Worm (Caenorhabditis elegans) whole organism, young adult: ENCODE data around the gene Y45G12B.3.

Experiments
- B0261.1 ChIP-seq: sonication (generic microtip); optimal IDR thresholded peaks from 2 replicates; lab custom pipeline; 2016; ENCODE audit warnings: mild to moderate bottlenecking, missing genetic modification characterization, moderate library complexity, missing compliant biosample characterization
- C17E4.6 ChIP-seq: fragments of 200-800 bp; sonication (Bioruptor generic); IDR thresholded peaks from 2 replicates; pipeline ENCODE4 v1.3.6; 2022; ENCODE audit warnings: missing genetic modification reagents, missing genetic modification characterization, missing compliant biosample characterization
- D2030.7 ChIP-seq: fragments of 200-800 bp; sonication (Bioruptor generic); IDR thresholded peaks from 2 replicates; pipeline ENCODE4 v1.3.6; 2022; ENCODE audit warnings: missing genetic modification reagents, missing genetic modification characterization, missing compliant biosample characterization
- F23B12.7 ChIP-seq: sonication (generic microtip); optimal IDR thresholded peaks from 2 replicates; lab custom pipeline; 2017; ENCODE audit warnings: missing genetic modification characterization, mild to moderate bottlenecking, missing compliant biosample characterization, antibody characterized with exemption, moderate library complexity; ENCODE audit not compliant: insufficient read depth
- F33H1.4 ChIP-seq: fragments of 200-800 bp; sonication (Bioruptor generic); IDR thresholded peaks from 2 replicates; pipeline ENCODE4 v1.3.6; 2022; ENCODE audit warnings: missing genetic modification reagents, missing genetic modification characterization, missing compliant biosample characterization
- F57A8.1 ChIP-seq: fragments of 200-800 bp; sonication (Bioruptor generic); optimal IDR thresholded peaks from 2 replicates; lab custom pipeline; 2018; ENCODE audit warnings: mild to moderate bottlenecking, missing genetic modification characterization, moderate library complexity, missing compliant biosample characterization
- F57C9.4 ChIP-seq: sonication (generic microtip); optimal IDR thresholded peaks from 2 replicates; lab custom pipeline; 2017; ENCODE audit warnings: mild to moderate bottlenecking, missing genetic modification characterization, missing compliant biosample characterization
- K12H6.12 ChIP-seq: fragments of 200-800 bp; sonication (Bioruptor generic); optimal IDR thresholded peaks from 2 replicates; lab custom pipeline; 2018; ENCODE audit warnings: mild to moderate bottlenecking, missing genetic modification characterization, missing compliant biosample characterization
- Y53G8AR.9 ChIP-seq: fragments of 200-800 bp; sonication (Bioruptor generic); conservative IDR thresholded peaks from 2 replicates; pipeline ENCODE4 v1.3.6; 2022; ENCODE audit warnings: missing genetic modification reagents, missing genetic modification characterization, missing compliant biosample characterization
- Y79H2A.3 ChIP-seq: fragments of 200-800 bp; sonication (Bioruptor generic); conservative IDR thresholded peaks from 2 replicates; pipeline ENCODE4 v1.3.6; 2022; ENCODE audit warnings: missing genetic modification reagents, missing genetic modification characterization, missing compliant biosample characterization
- aptf-3 ChIP-seq: fragments of 200-800 bp; sonication (Bioruptor generic); IDR thresholded peaks from 2 replicates; pipeline ENCODE4 v1.3.6; 2022; ENCODE audit warnings: missing genetic modification characterization, missing compliant biosample characterization
- atf-7 ChIP-seq: sonication (generic microtip); optimal IDR thresholded peaks from 2 replicates; lab custom pipeline; 2017; ENCODE audit warnings: mild to moderate bottlenecking, missing genetic modification characterization, missing compliant biosample characterization
- bed-2 ChIP-seq: fragments of 200-800 bp; sonication (Bioruptor generic); IDR thresholded peaks from 2 replicates; pipeline ENCODE4 v1.3.6; 2022; ENCODE audit warnings: missing genetic modification reagents, missing genetic modification characterization, missing compliant biosample characterization
- cebp-1 ChIP-seq, 2 experiments: fragments of 200-800 bp in 1 of 2; sonication (Bioruptor generic) in 1 of 2; sonication (generic microtip) in 1 of 2; IDR thresholded peaks in 1 of 2; optimal IDR thresholded peaks in 1 of 2; 2 replicates each; pipeline versions ENCODE4 v1.3.6 to Lab custom; 2017 to 2022; ENCODE audit warnings: missing compliant biosample characterization in 2 of 2, missing genetic modification characterization in 2 of 2, mild to moderate bottlenecking in 1 of 2, missing genetic modification reagents in 1 of 2, moderate library complexity in 1 of 2
- ceh-58 ChIP-seq: fragments of 200-800 bp; sonication (Bioruptor generic); IDR thresholded peaks from 2 replicates; pipeline ENCODE4 v1.3.6; 2022; ENCODE audit warnings: missing genetic modification characterization, missing compliant biosample characterization
- die-1 ChIP-seq: sonication (generic microtip); optimal IDR thresholded peaks from 2 replicates; lab custom pipeline; 2016; ENCODE audit warnings: missing genotype, mild to moderate bottlenecking, missing genetic modification characterization, missing compliant biosample characterization
- dpff-1 ChIP-seq: sonication (generic microtip); optimal IDR thresholded peaks from 2 replicates; lab custom pipeline; 2017; ENCODE audit warnings: mild to moderate bottlenecking, missing genetic modification characterization, missing compliant biosample characterization
- dpl-1 ChIP-seq: fragments of 150-350 bp; optimal IDR thresholded peaks from 2 replicates; lab custom pipeline; 2014; ENCODE audit warnings: missing biosample characterization, missing genetic modification reagents, missing genetic modification characterization
- ekl-4 ChIP-seq: fragments of 200-800 bp; sonication (Bioruptor generic); IDR thresholded peaks from 2 replicates; pipeline ENCODE4 v1.3.6; 2022; ENCODE audit warnings: missing genetic modification reagents, missing genetic modification characterization, missing compliant biosample characterization
- ets-4 ChIP-seq: fragments of 200-800 bp; sonication (Bioruptor generic); optimal IDR thresholded peaks from 2 replicates; lab custom pipeline; 2018; ENCODE audit warnings: mild to moderate bottlenecking, missing genetic modification characterization, missing compliant biosample characterization
- him-1 ChIP-seq: sonication (generic microtip); optimal IDR thresholded peaks from 2 replicates; lab custom pipeline; 2016; ENCODE audit warnings: missing genotype, missing genetic modification reagents, missing genetic modification characterization, missing compliant biosample characterization
- hmg-1.2 ChIP-seq: fragments of 200-800 bp; sonication (Bioruptor generic); IDR thresholded peaks from 2 replicates; pipeline ENCODE4 v1.3.6; 2022; ENCODE audit warnings: missing genetic modification reagents, missing genetic modification characterization, missing compliant biosample characterization
- lag-1 ChIP-seq: fragments of 200-800 bp; sonication (Bioruptor generic); IDR thresholded peaks from 2 replicates; pipeline ENCODE4 v1.3.6; 2022; ENCODE audit warnings: missing genetic modification reagents, missing genetic modification characterization, missing compliant biosample characterization
- let-607 ChIP-seq, 2 experiments: fragments of 200-800 bp in 1 of 2; sonication (Bioruptor generic) in 1 of 2; sonication (generic microtip) in 1 of 2; optimal IDR thresholded peaks; 2 replicates each; lab custom pipeline; 2016 to 2018; ENCODE audit warnings: mild to moderate bottlenecking in 2 of 2, missing compliant biosample characterization in 2 of 2, missing genetic modification characterization in 2 of 2, moderate library complexity in 2 of 2, missing genotype in 1 of 2
- lin-26 ChIP-seq: fragments of 200-800 bp; sonication (Bioruptor generic); IDR thresholded peaks from 2 replicates; pipeline ENCODE4 v1.3.6; 2022; ENCODE audit warnings: missing genetic modification reagents, missing genetic modification characterization, missing compliant biosample characterization
- lin-35 ChIP-seq, 3 experiments: fragments of 150-350 bp in 2 of 3; sonication (generic microtip) in 1 of 3; optimal IDR thresholded peaks; 2 replicates each; lab custom pipeline; 2014 to 2018; ENCODE audit warnings: missing biosample characterization in 3 of 3, missing genetic modification characterization in 3 of 3, missing genetic modification reagents in 3 of 3
- lin-40 ChIP-seq: sonication (generic microtip); optimal IDR thresholded peaks from 2 replicates; lab custom pipeline; 2016; ENCODE audit warnings: missing genetic modification characterization, mild to moderate bottlenecking, missing compliant biosample characterization, missing genotype, missing genetic modification reagents
- lin-54 ChIP-seq: fragments of 200-800 bp; sonication (Bioruptor generic); optimal IDR thresholded peaks from 2 replicates; lab custom pipeline; 2018; ENCODE audit warnings: mild to moderate bottlenecking, missing genetic modification characterization, missing compliant biosample characterization
- madf-3 ChIP-seq: fragments of 200-800 bp; sonication (Bioruptor generic); IDR thresholded peaks from 2 replicates; pipeline ENCODE4 v1.3.6; 2022; ENCODE audit warnings: missing genetic modification reagents, missing genetic modification characterization, missing compliant biosample characterization
- mcd-1 ChIP-seq: fragments of 200-800 bp; sonication (Bioruptor generic); IDR thresholded peaks from 2 replicates; pipeline ENCODE4 v1.3.6; 2022; ENCODE audit warnings: missing genetic modification reagents, missing genetic modification characterization, missing compliant biosample characterization
- mel-28 ChIP-seq: sonication (generic microtip); optimal IDR thresholded peaks from 2 replicates; lab custom pipeline; 2016; ENCODE audit warnings: borderline replicate concordance, mild to moderate bottlenecking, missing genetic modification characterization, missing compliant biosample characterization
- mes-4 ChIP-seq: sonication (generic microtip); optimal IDR thresholded peaks from 2 replicates; lab custom pipeline; 2016; ENCODE audit warnings: missing genotype, missing genetic modification characterization, missing compliant biosample characterization
- nhr-120 ChIP-seq: fragments of 200-800 bp; sonication (Bioruptor generic); IDR thresholded peaks from 2 replicates; pipeline ENCODE4 v1.3.6; 2022; ENCODE audit warnings: missing genetic modification characterization, missing compliant biosample characterization
- nhr-179 ChIP-seq: sonication (generic microtip); optimal IDR thresholded peaks from 2 replicates; lab custom pipeline; 2016; ENCODE audit warnings: mild to moderate bottlenecking, missing genetic modification characterization, missing compliant biosample characterization
- nhr-27 ChIP-seq: fragments of 200-800 bp; sonication (Bioruptor generic); optimal IDR thresholded peaks from 2 replicates; lab custom pipeline; 2018; ENCODE audit warnings: mild to moderate bottlenecking, missing genetic modification characterization, moderate library complexity, missing compliant biosample characterization
- nhr-80 ChIP-seq: sonication (generic microtip); optimal IDR thresholded peaks from 2 replicates; lab custom pipeline; 2016; ENCODE audit warnings: missing genetic modification characterization, missing compliant biosample characterization
- pbrm-1 ChIP-seq: fragments of 200-800 bp; sonication (Bioruptor generic); IDR thresholded peaks from 2 replicates; pipeline ENCODE4 v1.3.6; 2022; ENCODE audit warnings: missing genetic modification reagents, missing genetic modification characterization, missing compliant biosample characterization
- pha-4 ChIP-seq: fragments of 150-350 bp; sonication (generic microtip); optimal IDR thresholded peaks from 2 replicates; lab custom pipeline; 2014; ENCODE audit warnings: missing biosample characterization, missing genetic modification reagents, missing genetic modification characterization
- snpc-1.3 ChIP-seq: sonication (generic microtip); optimal IDR thresholded peaks from 2 replicates; lab custom pipeline; 2017; ENCODE audit warnings: missing genetic modification characterization, mild to moderate bottlenecking, missing compliant biosample characterization, antibody characterized with exemption, moderate library complexity, missing genotype, missing genetic modification reagents; ENCODE audit not compliant: insufficient read depth
- snpc-3.4 ChIP-seq: sonication (generic microtip); optimal IDR thresholded peaks from 2 replicates; lab custom pipeline; 2017; ENCODE audit warnings: missing genetic modification characterization, mild to moderate bottlenecking, missing compliant biosample characterization, antibody characterized with exemption, moderate library complexity, missing genotype, missing genetic modification reagents
- snpc-4 ChIP-seq, 5 experiments: fragments of 150-350 bp in 1 of 5; sonication (generic microtip) in 4 of 5; optimal IDR thresholded peaks; 2 replicates each; lab custom pipeline; 2014 to 2018; ENCODE audit warnings: missing genetic modification characterization in 5 of 5, missing biosample characterization in 3 of 5, antibody characterized with exemption in 2 of 5, mild to moderate bottlenecking in 2 of 5, missing compliant biosample characterization in 2 of 5, missing genotype in 2 of 5, moderate library complexity in 2 of 5, missing genetic modification reagents in 1 of 5
- sptf-2 ChIP-seq: fragments of 200-800 bp; sonication (Bioruptor generic); optimal IDR thresholded peaks from 2 replicates; lab custom pipeline; 2018; ENCODE audit warnings: mild to moderate bottlenecking, missing genetic modification characterization, missing compliant biosample characterization
- tbp1 ChIP-seq: fragments of 200-800 bp; sonication (Bioruptor generic); optimal IDR thresholded peaks from 2 replicates; lab custom pipeline; 2018; ENCODE audit warnings: mild to moderate bottlenecking, missing genetic modification characterization, missing compliant biosample characterization
- xnd-1 ChIP-seq: sonication (generic microtip); optimal IDR thresholded peaks from 2 replicates; lab custom pipeline; 2016; ENCODE audit warnings: missing genotype, missing genetic modification reagents, missing genetic modification characterization, missing compliant biosample characterization
- zfh-2 ChIP-seq: fragments of 200-800 bp; sonication (Bioruptor generic); conservative IDR thresholded peaks from 2 replicates; pipeline ENCODE4 v1.3.6; 2022; ENCODE audit warnings: missing genetic modification reagents, missing genetic modification characterization, missing compliant biosample characterization
- ztf-22 ChIP-seq: fragments of 200-800 bp; sonication (Bioruptor generic); optimal IDR thresholded peaks from 2 replicates; lab custom pipeline; 2018; ENCODE audit warnings: mild to moderate bottlenecking, missing genetic modification characterization, moderate library complexity, missing compliant biosample characterization

Y45G12B.3 gene

DNA sequence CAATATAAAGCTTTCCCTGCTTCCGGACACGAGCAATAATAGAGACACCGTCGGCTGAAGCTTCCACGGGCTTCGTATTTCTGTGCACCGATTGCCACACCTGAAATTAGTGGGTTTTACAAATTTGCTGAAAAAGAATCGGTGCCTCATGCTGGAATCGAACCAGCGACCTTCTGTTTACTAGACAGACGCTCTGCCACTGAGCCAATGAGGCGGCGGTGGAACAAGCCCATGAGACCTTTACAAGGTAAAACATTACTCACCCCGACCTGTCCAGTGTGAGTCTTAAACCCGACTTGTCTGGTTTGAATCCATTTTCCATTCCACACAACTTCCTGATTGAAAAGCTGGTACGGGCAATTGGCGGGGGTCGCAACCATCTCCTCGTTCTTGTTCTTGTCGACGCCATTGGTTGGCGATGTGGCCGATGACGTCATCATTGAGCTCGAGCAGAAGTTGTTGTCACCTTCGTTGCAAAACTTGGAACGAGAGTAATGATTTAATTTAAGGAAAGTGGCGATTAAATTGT is 31.5 kb downstream of the Y45G12B.3 start, which contains the start of gene ndx-2 (continued):
- TF ChIP-seq nhr-179 = no peak
- TF ChIP-seq nhr-27 (tag; lab: Kevin White, UChicago) = no peak
- TF ChIP-seq Y53G8AR.9 = peak; percentile 61
- TF ChIP-seq cebp-1 (GFP tag; IDR thresholded peaks at IDR 0.05; lab: Robert Waterston, UW) = no peak
- TF ChIP-seq cebp-1 (tag; optimal IDR thresholded peaks at IDR 0.05; lab: Kevin White, UChicago) = peak; percentile 42
- TF ChIP-seq dpff-1 (tag; lab: Kevin White, UChicago) = no peak
- TF ChIP-seq pha-4 (tag; lab: Kevin White, UChicago) = no peak
- TF ChIP-seq Y79H2A.3 (GFP tag; lab: Robert Waterston, UW) = no peak
- TF ChIP-seq tbp1 (GFP tag; lab: Kevin White, UChicago) = peak; percentile 94
- peak; percentile 98 for TF ChIP-seq lin-26 (GFP tag; lab: Robert Waterston, UW)
- TF ChIP-seq mel-28 = no peak
- TF ChIP-seq nhr-120 (GFP tag; lab: Robert Waterston, UW) = no peak
- no peak for TF ChIP-seq let-607 (tag; optimal IDR thresholded peaks at IDR 0.05; lab: Kevin White, UChicago)
- peak; percentile 45 for TF ChIP-seq F33H1.4 (GFP tag; lab: Robert Waterston, UW)
- 0 out of 2 replicates have a peak, but pooled peaks have one; percentile 75 for TF ChIP-seq ceh-58 (GFP tag; lab: Robert Waterston, UW)
- no peak; the same call in 1 of the 2 replicates for TF ChIP-seq zfh-2 (GFP tag; lab: Robert Waterston, UW)
- TF ChIP-seq hmg-1.2 (GFP tag; lab: Robert Waterston, UW) = peak; percentile 61
- peak; percentile 43 for TF ChIP-seq snpc-3.4 (tag; lab: Kevin White, UChicago)
- 0 out of 2 replicates have a peak, but pooled peaks have one; percentile 20 for TF ChIP-seq pbrm-1 (GFP tag; lab: Robert Waterston, UW)
- TF ChIP-seq lag-1 (GFP tag; lab: Robert Waterston, UW) = no peak
- peak; percentile 33; the same call in 1 of the 2 replicates for TF ChIP-seq madf-3 (GFP tag; lab: Robert Waterston, UW)
- no peak for TF ChIP-seq K12H6.12 (tag; lab: Kevin White, UChicago)
- no peak for TF ChIP-seq bed-2 (GFP tag; lab: Robert Waterston, UW)
- peak; percentile 50 for TF ChIP-seq snpc-1.3 (tag; lab: Kevin White, UChicago)
- TF ChIP-seq ekl-4 (GFP tag; lab: Robert Waterston, UW) = peak; percentile 59; the same call in 1 of the 2 replicates
- TF ChIP-seq mes-4 (tag; lab: Kevin White, UChicago) = no peak
- peak; percentile 76 for TF ChIP-seq B0261.1 (tag; lab: Kevin White, UChicago)
- peak; percentile 47 for TF ChIP-seq him-1
- peak; percentile 67; the same call in 1 of the 2 replicates for TF ChIP-seq aptf-3 (GFP tag; lab: Robert Waterston, UW)
- TF ChIP-seq ets-4 (GFP tag; lab: Kevin White, UChicago) = no peak
- no peak for TF ChIP-seq C17E4.6
- TF ChIP-seq sptf-2 (GFP tag; lab: Kevin White, UChicago) = peak; percentile 86
- peak; percentile 79 for TF ChIP-seq die-1
- TF ChIP-seq xnd-1 = no peak
- no peak for TF ChIP-seq dpl-1 (GFP tag; lab: Kevin White, UChicago)
- peak; percentile 8 for TF ChIP-seq atf-7
- peak; percentile 58 for TF ChIP-seq lin-54 (GFP tag; lab: Kevin White, UChicago)
- TF ChIP-seq F57A8.1 (GFP tag; lab: Kevin White, UChicago) = peak; percentile 89
- TF ChIP-seq ztf-22 = peak; percentile 35
- TF ChIP-seq D2030.7 (GFP tag; lab: Robert Waterston, UW) = peak; percentile 57; the same call in 1 of the 2 replicates
- peak; percentile 68 for TF ChIP-seq mcd-1 (GFP tag; lab: Robert Waterston, UW)
- TF ChIP-seq nhr-80 (tag; lab: Kevin White, UChicago) = peak; percentile 13
- no peak for TF ChIP-seq lin-40 (tag; lab: Kevin White, UChicago)
- no peak for TF ChIP-seq F57C9.4 (tag; lab: Kevin White, UChicago)
- peak; percentile 73 for TF ChIP-seq F23B12.7 (tag; lab: Kevin White, UChicago)
- peak; percentile 28 for TF ChIP-seq snpc-4 (GFP tag; optimal IDR thresholded peaks at IDR 0.05; lab: Kevin White, UChicago)
- TF ChIP-seq snpc-4 (tag; optimal IDR thresholded peaks at IDR 0.05; lab: Kevin White, UChicago) = peak in 3 of 4 experiments; percentile 12 to 55 (median 23)
- TF ChIP-seq lin-35 (GFP tag; optimal IDR thresholded peaks at IDR 0.05; lab: Kevin White, UChicago) = peak in 1 of 3 experiments; percentile 24
